Worm (Caenorhabditis elegans) whole organism, late embryonic: ENCODE measurements around the gene mrps-16.

Experiments used
- ahr-1 ChIP-seq: sonication (generic microtip); optimal IDR thresholded peaks from 2 replicates; lab custom pipeline; 2016; ENCODE audit warnings: missing genetic modification characterization, missing compliant biosample characterization
- ama-1 ChIP-seq: fragments of 150-350 bp; optimal IDR thresholded peaks from 2 replicates; lab custom pipeline; 2014
- ceh-14 ChIP-seq: sonication (generic microtip); optimal IDR thresholded peaks from 2 replicates; lab custom pipeline; 2016; ENCODE audit warnings: missing genotype, missing genetic modification characterization, missing compliant biosample characterization
- ceh-48 ChIP-seq: sonication (generic microtip); optimal IDR thresholded peaks from 2 replicates; lab custom pipeline; 2016; ENCODE audit warnings: missing genetic modification characterization, inconsistent platforms, missing compliant biosample characterization
- eyg-1 ChIP-seq: sonication (generic microtip); optimal IDR thresholded peaks from 2 replicates; lab custom pipeline; 2016; ENCODE audit warnings: missing genotype, missing genetic modification characterization, missing compliant biosample characterization
- lim-6 ChIP-seq: sonication (generic microtip); optimal IDR thresholded peaks from 2 replicates; lab custom pipeline; 2016; ENCODE audit warnings: missing genetic modification characterization, missing compliant biosample characterization
- nhr-11 ChIP-seq: fragments of 150-350 bp; optimal IDR thresholded peaks from 2 replicates; lab custom pipeline; 2014; ENCODE audit warnings: missing biosample characterization, missing genetic modification characterization
- pat-9 ChIP-seq: fragments of 200-800 bp; sonication (Bioruptor generic); optimal IDR thresholded peaks from 2 replicates; lab custom pipeline; 2018; ENCODE audit warnings: mild to moderate bottlenecking, missing genetic modification characterization, moderate library complexity, missing compliant biosample characterization
- pha-4 ChIP-seq: fragments of 150-350 bp; optimal IDR thresholded peaks from 2 replicates; lab custom pipeline; 2018; ENCODE audit warnings: missing biosample characterization, missing genetic modification reagents, missing genetic modification characterization
- pqm-1 ChIP-seq: sonication (generic microtip); optimal IDR thresholded peaks from 2 replicates; lab custom pipeline; 2016; ENCODE audit warnings: missing genetic modification characterization, missing compliant biosample characterization
- pros-1 ChIP-seq: fragments of 150-350 bp; optimal IDR thresholded peaks from 2 replicates; lab custom pipeline; 2014; ENCODE audit warnings: missing biosample characterization, missing genetic modification reagents, missing genetic modification characterization
- rnt-1 ChIP-seq: sonication (generic microtip); optimal IDR thresholded peaks from 2 replicates; lab custom pipeline; 2016; ENCODE audit warnings: missing genetic modification characterization, missing compliant biosample characterization
- sdc-2 ChIP-seq: sonication (generic microtip); optimal IDR thresholded peaks from 2 replicates; lab custom pipeline; 2016; ENCODE audit warnings: missing genotype, missing genetic modification characterization, missing compliant biosample characterization
- zip-5 ChIP-seq: sonication (generic microtip); optimal IDR thresholded peaks from 2 replicates; lab custom pipeline; 2016; ENCODE audit warnings: missing genetic modification characterization, missing compliant biosample characterization

ce11 chrII:5447381-5447780, 26.8 kb upstream of the mrps-16 start, which contains the start of gene cex-1:
- TF ChIP-seq lim-6 (no peak), eyg-1 (tag; lab: Kevin White, UChicago) (no peak), zip-5 (tag; lab: Kevin White, UChicago) (no peak), ama-1 (no peak), pqm-1 (tag; lab: Kevin White, UChicago) (no peak), ceh-48 (no peak), sdc-2 (no peak), pat-9 (no peak), pha-4 (tag; lab: Kevin White, UChicago) (no peak), nhr-11 (tag; lab: Kevin White, UChicago) (no peak), ceh-14 (tag; lab: Kevin White, UChicago) (no peak), ahr-1 (tag; lab: Kevin White, UChicago) (no peak), pros-1 (tag; lab: Kevin White, UChicago) (no peak), rnt-1 (tag; lab: Kevin White, UChicago) (no peak)
